Worm (Caenorhabditis elegans): ENCODE measurements around the gene B0035.22.
A peak's percentile ranks its signal among the peaks of the same experiment; 100 is the strongest.

B0035.22 gene

ce11 chrIV:11314885-11315284 lies at the start of gene B0035.22, which contains the start of the genes B0035.3 and pfd-4:
Gene B0035.22, plus strand, starts transcription at chrIV:11315153.
Gene B0035.3, minus strand, starts transcription at chrIV:11314998.
Gene pfd-4, plus strand, starts transcription at chrIV:11315207.
- TF ChIP-seq ama-1 (optimal IDR thresholded peaks at IDR 0.05) (no peak), crh-2 (tag; optimal IDR thresholded peaks at IDR 0.05) (peak; percentile 72), lsy-2 (tag; optimal IDR thresholded peaks at IDR 0.05) (peak; percentile 1 to 79), unc-55 (GFP tag; optimal IDR thresholded peaks at IDR 0.05) (peak; percentile 76), egl-27 (tag; optimal IDR thresholded peaks at IDR 0.05) (no peak), sem-4 (tag; optimal IDR thresholded peaks at IDR 0.05) (peak; percentile 53), Y55F3AM.14 (GFP tag; optimal IDR thresholded peaks at IDR 0.05) (no peak), ceh-82 (tag; optimal IDR thresholded peaks at IDR 0.05) (no peak), elt-3 (tag; optimal IDR thresholded peaks at IDR 0.05) (no peak), C34F6.9 (tag; optimal IDR thresholded peaks at IDR 0.05) (peak; percentile 73), lin-39 (tag; optimal IDR thresholded peaks at IDR 0.05) (no peak), F13H6.1 (tag; optimal IDR thresholded peaks at IDR 0.05) (peak; percentile 50), lin-13 (GFP tag; optimal IDR thresholded peaks at IDR 0.05) (peak; percentile 36), sma-9 (GFP tag; optimal IDR thresholded peaks at IDR 0.05) (peak; percentile 66), sma-9 (tag; optimal IDR thresholded peaks at IDR 0.05) (no peak), gmeb-1 (tag; optimal IDR thresholded peaks at IDR 0.05) (peak; percentile 38), sma-3 (GFP tag; optimal IDR thresholded peaks at IDR 0.05) (peak; percentile 53), dmd-4 (tag; optimal IDR thresholded peaks at IDR 0.05) (no peak)

ce11 chrIV:11266090-11266489 lies 48.9 kb upstream of the B0035.22 start, which contains the start of gene col-127:
Gene col-127, minus strand, starts transcription at chrIV:11266190.
- TF ChIP-seq alr-1 (tag; optimal IDR thresholded peaks at IDR 0.05) (no peak), ceh-82 (tag; optimal IDR thresholded peaks at IDR 0.05) (no peak), nhr-11 (tag; optimal IDR thresholded peaks at IDR 0.05) (no peak), zag-1 (tag; optimal IDR thresholded peaks at IDR 0.05) (no peak), sma-9 (GFP tag; optimal IDR thresholded peaks at IDR 0.05) (no peak), sma-9 (tag; optimal IDR thresholded peaks at IDR 0.05) (no peak), sma-3 (GFP tag; optimal IDR thresholded peaks at IDR 0.05) (no peak), F13H6.1 (tag; optimal IDR thresholded peaks at IDR 0.05) (no peak), peb-1 (tag; optimal IDR thresholded peaks at IDR 0.05) (no peak), R02D3.7 (tag; optimal IDR thresholded peaks at IDR 0.05) (no peak), lin-39 (tag; optimal IDR thresholded peaks at IDR 0.05) (no peak), aly-2 (tag; optimal IDR thresholded peaks at IDR 0.05) (no peak), Y55F3AM.14 (GFP tag; optimal IDR thresholded peaks at IDR 0.05) (no peak), elt-1 (tag; optimal IDR thresholded peaks at IDR 0.05) (no peak)

DNA sequence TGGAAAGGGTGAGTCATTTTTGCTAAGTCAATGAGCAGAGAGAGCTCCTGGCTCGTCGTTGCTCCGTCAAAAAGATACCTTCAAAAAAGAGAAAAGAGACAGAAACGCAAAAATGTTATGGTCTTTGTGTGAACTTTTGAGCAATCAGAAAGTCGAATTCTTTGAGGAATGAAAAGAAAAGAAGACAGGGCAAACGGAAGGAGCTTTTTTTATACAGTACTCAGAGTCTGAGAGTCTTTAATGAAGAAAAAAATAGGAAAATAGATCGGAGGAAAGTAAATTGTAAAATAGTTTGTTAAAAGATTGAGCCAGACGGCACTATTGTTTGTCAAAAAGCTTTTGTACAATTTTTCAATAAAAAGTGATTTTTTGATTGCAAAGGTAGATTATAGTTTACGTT lies 45.5 kb upstream of the B0035.22 start:
- TF ChIP-seq lin-39 (tag; optimal IDR thresholded peaks at IDR 0.05) (no peak), blmp-1 (tag; optimal IDR thresholded peaks at IDR 0.05; ENCODE audit: insufficient read depth) (no peak), lin-11 (tag; optimal IDR thresholded peaks at IDR 0.05) (no peak), unc-39 (tag; optimal IDR thresholded peaks at IDR 0.05) (no peak), fos-1 (tag; optimal IDR thresholded peaks at IDR 0.05) (no peak), F13H6.1 (tag; optimal IDR thresholded peaks at IDR 0.05) (peak; percentile 57), ztf-1 (GFP tag; conservative IDR thresholded peaks at IDR 0.05) (no peak)

DNA sequence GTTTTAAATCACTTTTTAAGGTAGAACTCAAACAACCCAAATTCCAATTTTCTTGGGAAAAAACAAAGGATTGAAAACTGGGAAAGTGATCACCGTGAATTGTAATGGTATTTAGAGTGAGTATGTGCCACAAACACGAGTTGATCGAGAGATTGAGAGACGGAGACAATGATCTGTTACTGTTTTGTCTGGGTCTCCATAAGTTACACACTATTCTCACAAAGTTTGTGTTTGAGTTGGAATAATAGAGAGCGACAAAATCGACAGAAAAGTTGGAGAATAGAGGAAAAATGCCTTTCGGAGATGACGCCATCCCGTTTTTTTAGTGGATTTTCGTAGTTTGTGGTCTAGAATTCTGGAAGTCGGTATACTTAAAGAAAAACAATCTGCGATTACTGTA lies 43.7 kb upstream of the B0035.22 start, which contains the start of gene nhr-7:
Gene nhr-7, minus strand, starts transcription at position 101 of the 400 bp plus-strand sequence.
- TF ChIP-seq peb-1 (tag; optimal IDR thresholded peaks at IDR 0.05) (no peak), mdl-1 (tag; optimal IDR thresholded peaks at IDR 0.05) (no peak), mbf-1 (tag; optimal IDR thresholded peaks at IDR 0.05) (no peak), lsy-2 (tag; optimal IDR thresholded peaks at IDR 0.05) (no peak), nhr-129 (tag; optimal IDR thresholded peaks at IDR 0.05) (peak; percentile 32)

- TF ChIP-seq elt-1 (tag; optimal IDR thresholded peaks at IDR 0.05) = no peak
- TF ChIP-seq Y55F3AM.14 (GFP tag; optimal IDR thresholded peaks at IDR 0.05) = no peak
- no peak for TF ChIP-seq nhr-25 (tag; optimal IDR thresholded peaks at IDR 0.05)
- TF ChIP-seq dmd-4 (tag; optimal IDR thresholded peaks at IDR 0.05) = no peak
- no peak for TF ChIP-seq mbf-1 (tag; optimal IDR thresholded peaks at IDR 0.05)
- TF ChIP-seq lin-39 (tag; optimal IDR thresholded peaks at IDR 0.05) = no peak
- no peak for TF ChIP-seq egl-27 (tag; optimal IDR thresholded peaks at IDR 0.05)
- no peak for TF ChIP-seq aly-2 (tag; optimal IDR thresholded peaks at IDR 0.05)
- no peak for TF ChIP-seq ceh-16 (tag; optimal IDR thresholded peaks at IDR 0.05)
- TF ChIP-seq lin-11 (tag; optimal IDR thresholded peaks at IDR 0.05) = no peak
- TF ChIP-seq skn-1 (tag; optimal IDR thresholded peaks at IDR 0.05) = no peak
- TF ChIP-seq elt-3 (tag; optimal IDR thresholded peaks at IDR 0.05) = no peak
Observed at ce11 chrIV:11273151-11273550, 41.8 kb upstream of the B0035.22 start, which contains the start of gene gtl-2. Gene gtl-2, plus strand, starts transcription at chrIV:11273451.
